Fruit fly (Drosophila melanogaster) whole organism, pupa: ENCODE measurements around the gene scf.

Experiments
- CG10348 ChIP-seq: fragments of 200-800 bp; sonication (Bioruptor generic); IDR thresholded peaks from 2 replicates; pipeline ENCODE4 v1.3.6; 2022; ENCODE audit warnings: missing biosample characterization, missing genetic modification characterization
- CG13204 ChIP-seq: fragments of 200-800 bp; sonication (Bioruptor generic); optimal IDR thresholded peaks from 2 replicates; lab custom pipeline; 2018; ENCODE audit warnings: missing biosample characterization, mild to moderate bottlenecking, missing genetic modification characterization, moderate library complexity
- CG14655 ChIP-seq: fragments of 200-800 bp; sonication (Bioruptor generic); optimal IDR thresholded peaks from 3 replicates; lab custom pipeline; 2017; ENCODE audit warnings: mild to moderate bottlenecking, missing biosample characterization, missing genetic modification reagents, missing genetic modification characterization
- CG17806 ChIP-seq: fragments of 200-800 bp; sonication (Bioruptor generic); optimal IDR thresholded peaks from 2 replicates; lab custom pipeline; 2018; ENCODE audit warnings: missing biosample characterization, mild to moderate bottlenecking, missing genetic modification characterization, moderate library complexity
- CG4496 ChIP-seq: fragments of 200-800 bp; sonication (Bioruptor generic); IDR thresholded peaks from 3 replicates; pipeline ENCODE4 v1.3.6; 2022; ENCODE audit warnings: missing biosample characterization, missing genetic modification characterization
- CG8159 ChIP-seq: fragments of 200-800 bp; sonication (Bioruptor generic); optimal IDR thresholded peaks from 3 replicates; lab custom pipeline; 2018; ENCODE audit warnings: missing biosample characterization, mild to moderate bottlenecking, missing genetic modification characterization, moderate library complexity
- CG8301 ChIP-seq: fragments of 200-800 bp; sonication (Bioruptor generic); optimal IDR thresholded peaks from 2 replicates; lab custom pipeline; 2018; ENCODE audit warnings: missing biosample characterization, mild to moderate bottlenecking, missing genetic modification characterization
- CG9948 ChIP-seq: fragments of 200-800 bp; sonication (Bioruptor generic); optimal IDR thresholded peaks from 2 replicates; lab custom pipeline; 2018; ENCODE audit warnings: missing biosample characterization, mild to moderate bottlenecking, missing genetic modification characterization, moderate library complexity
- D1 ChIP-seq: fragments of 200-800 bp; sonication (Bioruptor generic); optimal IDR thresholded peaks from 2 replicates; lab custom pipeline; 2018; ENCODE audit warnings: missing biosample characterization, mild to moderate bottlenecking, missing genetic modification characterization, moderate library complexity
- Pif1B ChIP-seq: fragments of 200-800 bp; sonication (Bioruptor generic); optimal IDR thresholded peaks from 3 replicates; lab custom pipeline; 2016; ENCODE audit warnings: missing biosample characterization, missing genetic modification characterization
- Snoo ChIP-seq: fragments of 200-800 bp; sonication (Bioruptor generic); optimal IDR thresholded peaks from 3 replicates; lab custom pipeline; 2017; ENCODE audit warnings: missing biosample characterization, mild to moderate bottlenecking, missing genetic modification characterization, inconsistent platforms
- fd96Ca ChIP-seq: fragments of 200-800 bp; sonication (Bioruptor generic); IDR thresholded peaks from 3 replicates; pipeline ENCODE4 v1.3.6; 2022; ENCODE audit warnings: missing biosample characterization, missing genetic modification characterization
- gl ChIP-seq: fragments of 200-800 bp; sonication (Bioruptor generic); optimal IDR thresholded peaks from 2 replicates; lab custom pipeline; 2018; ENCODE audit warnings: missing biosample characterization, mild to moderate bottlenecking, missing genetic modification characterization
- rn ChIP-seq: fragments of 200-800 bp; sonication (Bioruptor generic); IDR thresholded peaks from 2 replicates; pipeline ENCODE4 v1.3.6; 2022; ENCODE audit warnings: missing biosample characterization, missing genetic modification characterization

- TF ChIP-seq Pif1B (no peak), CG14655 (GFP tag; lab: Kevin White, UChicago) (no peak), CG8301 (no peak), CG4496 (GFP tag; lab: Robert Waterston, UW) (peak; percentile 40; the same call in 1 of the 3 replicates), Snoo (tag; lab: Kevin White, UChicago) (peak; percentile 24), CG10348 (GFP tag; lab: Robert Waterston, UW) (no peak), CG17806 (no peak), CG9948 (no peak), CG13204 (GFP tag; lab: Kevin White, UChicago) (no peak), fd96Ca (GFP tag; lab: Robert Waterston, UW) (0 out of 3 replicates have a peak, but pooled peaks have one; percentile 6), rn (no peak), CG8159 (tag; lab: Kevin White, UChicago) (no peak), gl (tag; lab: Kevin White, UChicago) (peak; percentile 52), D1 (tag; lab: Kevin White, UChicago) (no peak)
Observed at dm6 chr3L:1320931-1321556, 22.6 kb downstream of the scf start.
